4 fruit fly cellular contexts compared by ENCODE assay signal in the genomic region with DNA sequence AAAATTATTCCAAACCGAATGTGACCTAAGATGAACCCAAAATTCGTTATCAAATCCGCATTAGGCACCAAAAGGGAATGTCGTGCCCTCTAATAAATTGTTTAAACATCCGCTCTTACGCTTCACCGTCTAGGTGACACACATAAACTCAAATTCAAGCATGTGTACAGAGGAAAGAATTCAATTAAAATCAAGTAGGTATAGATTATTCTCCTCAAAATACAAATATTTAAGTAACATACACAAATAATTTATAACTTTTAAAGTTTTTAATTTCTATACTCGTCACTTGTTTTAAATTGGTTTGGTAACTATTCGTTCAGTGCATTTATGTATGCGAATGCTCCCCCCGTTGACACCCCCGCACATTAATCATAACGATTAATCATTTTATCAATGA.
TF ChIP-seq lines count a peak whose summit lies in the region.

No protein-coding gene starts in this region.

- TF ChIP-seq CTCF in whole organism, embryonic (GFP tag; optimal IDR thresholded peaks at IDR 0.05; lab: Kevin White, UChicago) = no peak

TF ChIP-seq in whole organism, embryonic, 481 proteins besides CTCF, POLR2A, EP300 and RAD21:
- TF ChIP-seq row (GFP tag; IDR thresholded peaks at IDR 0.05; lab: Robert Waterston, UW) = peak; percentile 25; the same call in 1 of the 3 replicates
- TF ChIP-seq Xrp1 (GFP tag; IDR thresholded peaks at IDR 0.05; lab: Robert Waterston, UW) = 0 out of 2 replicates have a peak, but pooled peaks have one; percentile 14
- TF ChIP-seq Ptx1 (GFP tag; IDR thresholded peaks at IDR 0.05; lab: Robert Waterston, UW) = 0 out of 2 replicates have a peak, but pooled peaks have one; percentile 28
- peak; percentile 5 for TF ChIP-seq gem (tag; optimal IDR thresholded peaks at IDR 0.05; lab: Kevin White, UChicago)
- TF ChIP-seq CG14667 (GFP tag; IDR thresholded peaks at IDR 0.05; lab: Robert Waterston, UW) = 0 out of 2 replicates have a peak, but pooled peaks have one; percentile 5
- no peak for TF ChIP-seq Asciz (GFP tag; optimal IDR thresholded peaks at IDR 0.05; lab: Kevin White, UChicago)
- 0 out of 2 replicates have a peak, but pooled peaks have one; percentile 8 for TF ChIP-seq Awh (GFP tag; IDR thresholded peaks at IDR 0.05; lab: Robert Waterston, UW)
- TF ChIP-seq croc (GFP tag; conservative IDR thresholded peaks at IDR 0.05; lab: Robert Waterston, UW) = no peak
- TF ChIP-seq kni (GFP tag; optimal IDR thresholded peaks at IDR 0.05; lab: Kevin White, UChicago) = no peak
- peak; percentile 58 for TF ChIP-seq sens (GFP tag; lab: Kevin White, UChicago)
- no peak for TF ChIP-seq Taf1 (GFP tag; IDR thresholded peaks at IDR 0.05; lab: Robert Waterston, UW)
TF ChIP-seq in whole organism, embryonic: peak in this region for 7.

TF ChIP-seq in whole organism, prepupa, 60 proteins besides CTCF, POLR2A, EP300 and RAD21:
- TF ChIP-seq CG6854 (GFP tag; optimal IDR thresholded peaks at IDR 0.05; lab: Kevin White, UChicago) (no peak), Eip78C (GFP tag; lab: Kevin White, UChicago) (peak; percentile 78), CG15336 (GFP tag; IDR thresholded peaks at IDR 0.05; lab: Robert Waterston, UW) (peak; percentile 68), CG3919 (GFP tag; optimal IDR thresholded peaks at IDR 0.05; lab: Kevin White, UChicago) (no peak), svp (GFP tag; lab: Kevin White, UChicago) (peak; percentile 58), Sox102F (GFP tag; optimal IDR thresholded peaks at IDR 0.05; lab: Kevin White, UChicago) (no peak), Smox (GFP tag; optimal IDR thresholded peaks at IDR 0.05; lab: Kevin White, UChicago) (peak; percentile 12), Met (GFP tag; optimal IDR thresholded peaks at IDR 0.05; lab: Kevin White, UChicago) (peak; percentile 19), CG8119 (GFP tag; IDR thresholded peaks at IDR 0.05; lab: Robert Waterston, UW) (peak; percentile 45; the same call in 2 of the 3 replicates), CG32006 (GFP tag; optimal IDR thresholded peaks at IDR 0.05; lab: Kevin White, UChicago) (peak; percentile 5), CG6792 (GFP tag; optimal IDR thresholded peaks at IDR 0.05; lab: Kevin White, UChicago) (no peak), CG10669 (GFP tag; optimal IDR thresholded peaks at IDR 0.05; lab: Kevin White, UChicago) (peak; percentile 18)

TF ChIP-seq in whole organism, pupa, 21 proteins besides CTCF, POLR2A, EP300 and RAD21:
- peak; percentile 6 for TF ChIP-seq CG17806 (tag; optimal IDR thresholded peaks at IDR 0.05; lab: Kevin White, UChicago)
- no peak for TF ChIP-seq Pif1B (GFP tag; optimal IDR thresholded peaks at IDR 0.05; lab: Kevin White, UChicago)
- TF ChIP-seq CG32121 (GFP tag; IDR thresholded peaks at IDR 0.05; lab: Robert Waterston, UW) = peak; percentile 24; the same call in 1 of the 2 replicates

TF ChIP-seq in whole organism, wandering third instar larva, 38 proteins besides CTCF, POLR2A, EP300 and RAD21:
- TF ChIP-seq rgr (GFP tag; optimal IDR thresholded peaks at IDR 0.05; lab: Kevin White, UChicago) (peak; percentile 2), h (GFP tag; optimal IDR thresholded peaks at IDR 0.05; lab: Kevin White, UChicago) (peak; percentile 13), jim (GFP tag; optimal IDR thresholded peaks at IDR 0.05; lab: Kevin White, UChicago) (no peak), N (GFP tag; optimal IDR thresholded peaks at IDR 0.05; lab: Kevin White, UChicago) (no peak), Hnf4 (GFP tag; optimal IDR thresholded peaks at IDR 0.05; lab: Kevin White, UChicago) (no peak)
